Worm (Caenorhabditis elegans) whole organism, young adult: Measurements from ENCODE around the gene F46H5.5.

Source experiments
- C06A6.2 ChIP-seq: fragments of 200-800 bp; sonication (Bioruptor generic); conservative IDR thresholded peaks from 2 replicates; pipeline ENCODE4 v1.3.6; 2022; ENCODE audit warnings: missing genetic modification characterization, missing compliant biosample characterization
- C17E4.6 ChIP-seq: fragments of 200-800 bp; sonication (Bioruptor generic); IDR thresholded peaks from 2 replicates; pipeline ENCODE4 v1.3.6; 2022; ENCODE audit warnings: missing genetic modification reagents, missing genetic modification characterization, missing compliant biosample characterization
- F23B12.7 ChIP-seq: sonication (generic microtip); optimal IDR thresholded peaks from 2 replicates; lab custom pipeline; 2017; ENCODE audit warnings: missing genetic modification characterization, mild to moderate bottlenecking, missing compliant biosample characterization, antibody characterized with exemption, moderate library complexity; ENCODE audit not compliant: insufficient read depth
- F57C9.4 ChIP-seq: sonication (generic microtip); optimal IDR thresholded peaks from 2 replicates; lab custom pipeline; 2017; ENCODE audit warnings: mild to moderate bottlenecking, missing genetic modification characterization, missing compliant biosample characterization
- Y53G8AR.9 ChIP-seq: fragments of 200-800 bp; sonication (Bioruptor generic); conservative IDR thresholded peaks from 2 replicates; pipeline ENCODE4 v1.3.6; 2022; ENCODE audit warnings: missing genetic modification reagents, missing genetic modification characterization, missing compliant biosample characterization
- akir-1 ChIP-seq: fragments of 200-800 bp; sonication (Bioruptor generic); optimal IDR thresholded peaks from 2 replicates; lab custom pipeline; 2018; ENCODE audit warnings: mild to moderate bottlenecking, missing genetic modification characterization, moderate library complexity, missing compliant biosample characterization
- aptf-2 ChIP-seq: fragments of 200-800 bp; sonication (Bioruptor generic); conservative IDR thresholded peaks from 2 replicates; pipeline ENCODE4 v1.3.6; 2022; ENCODE audit warnings: missing genetic modification reagents, missing genetic modification characterization, missing compliant biosample characterization
- atf-7 ChIP-seq: sonication (generic microtip); optimal IDR thresholded peaks from 2 replicates; lab custom pipeline; 2017; ENCODE audit warnings: mild to moderate bottlenecking, missing genetic modification characterization, missing compliant biosample characterization
- attf-3 ChIP-seq: fragments of 200-800 bp; sonication (Bioruptor generic); conservative IDR thresholded peaks from 2 replicates; pipeline ENCODE4 v1.3.6; 2022; ENCODE audit warnings: missing genetic modification reagents, missing genetic modification characterization, missing compliant biosample characterization
- cebp-1 ChIP-seq, 2 experiments: fragments of 200-800 bp in 1 of 2; sonication (Bioruptor generic) in 1 of 2; sonication (generic microtip) in 1 of 2; IDR thresholded peaks in 1 of 2; optimal IDR thresholded peaks in 1 of 2; 2 replicates each; pipeline versions ENCODE4 v1.3.6 to Lab custom; 2017 to 2022; ENCODE audit warnings: missing compliant biosample characterization in 2 of 2, missing genetic modification characterization in 2 of 2, mild to moderate bottlenecking in 1 of 2, missing genetic modification reagents in 1 of 2, moderate library complexity in 1 of 2
- cebp-2 ChIP-seq: fragments of 200-800 bp; sonication (Bioruptor generic); IDR thresholded peaks from 2 replicates; pipeline ENCODE4 v1.3.6; 2022; ENCODE audit warnings: missing genetic modification characterization, missing compliant biosample characterization
- ceh-79 ChIP-seq: sonication (generic microtip); optimal IDR thresholded peaks from 2 replicates; lab custom pipeline; 2017; ENCODE audit warnings: mild to moderate bottlenecking, missing genetic modification characterization, missing compliant biosample characterization
- die-1 ChIP-seq: sonication (generic microtip); optimal IDR thresholded peaks from 2 replicates; lab custom pipeline; 2016; ENCODE audit warnings: missing genotype, mild to moderate bottlenecking, missing genetic modification characterization, missing compliant biosample characterization
- gei-17 ChIP-seq: fragments of 200-800 bp; sonication (Bioruptor generic); optimal IDR thresholded peaks from 2 replicates; lab custom pipeline; 2018; ENCODE audit warnings: mild to moderate bottlenecking, missing genetic modification characterization, missing compliant biosample characterization
- him-1 ChIP-seq: sonication (generic microtip); optimal IDR thresholded peaks from 2 replicates; lab custom pipeline; 2016; ENCODE audit warnings: missing genotype, missing genetic modification reagents, missing genetic modification characterization, missing compliant biosample characterization
- hlh-26 ChIP-seq: fragments of 200-800 bp; sonication (Bioruptor generic); conservative IDR thresholded peaks from 2 replicates; pipeline ENCODE4 v1.3.6; 2022; ENCODE audit warnings: missing genetic modification reagents, missing genetic modification characterization, missing compliant biosample characterization
- hrde-1 ChIP-seq: sonication (generic microtip); optimal IDR thresholded peaks from 2 replicates; lab custom pipeline; 2016; ENCODE audit warnings: missing genetic modification characterization, mild to moderate bottlenecking, missing compliant biosample characterization, moderate library complexity, missing genotype, missing genetic modification reagents, borderline replicate concordance
- madf-8 ChIP-seq: fragments of 200-800 bp; sonication (Bioruptor generic); conservative IDR thresholded peaks from 2 replicates; pipeline ENCODE4 v1.3.6; 2022; ENCODE audit warnings: missing genetic modification reagents, missing genetic modification characterization, missing compliant biosample characterization
- mcd-1 ChIP-seq: fragments of 200-800 bp; sonication (Bioruptor generic); IDR thresholded peaks from 2 replicates; pipeline ENCODE4 v1.3.6; 2022; ENCODE audit warnings: missing genetic modification reagents, missing genetic modification characterization, missing compliant biosample characterization
- nfya-1 ChIP-seq: sonication (generic microtip); optimal IDR thresholded peaks from 2 replicates; lab custom pipeline; 2017; ENCODE audit warnings: antibody characterized with exemption, missing compliant biosample characterization, missing genetic modification characterization, borderline replicate concordance; ENCODE audit not compliant: insufficient read depth
- repo-1 ChIP-seq: sonication (generic microtip); optimal IDR thresholded peaks from 2 replicates; lab custom pipeline; 2017; ENCODE audit warnings: mild to moderate bottlenecking, missing genetic modification characterization, missing compliant biosample characterization
- snpc-4 ChIP-seq, 5 experiments: fragments of 150-350 bp in 1 of 5; sonication (generic microtip) in 4 of 5; optimal IDR thresholded peaks; 2 replicates each; lab custom pipeline; 2014 to 2018; ENCODE audit warnings: missing genetic modification characterization in 5 of 5, missing biosample characterization in 3 of 5, antibody characterized with exemption in 2 of 5, mild to moderate bottlenecking in 2 of 5, missing compliant biosample characterization in 2 of 5, missing genotype in 2 of 5, moderate library complexity in 2 of 5, missing genetic modification reagents in 1 of 5
- zfh-2 ChIP-seq: fragments of 200-800 bp; sonication (Bioruptor generic); conservative IDR thresholded peaks from 2 replicates; pipeline ENCODE4 v1.3.6; 2022; ENCODE audit warnings: missing genetic modification reagents, missing genetic modification characterization, missing compliant biosample characterization
- ztf-26 ChIP-seq: sonication (generic microtip); optimal IDR thresholded peaks from 2 replicates; lab custom pipeline; 2017; ENCODE audit warnings: missing genetic modification characterization, missing compliant biosample characterization

F46H5.5 gene

ce11 chrX:7209151-7209550 lies 47.6 kb downstream of the F46H5.5 start:
- TF ChIP-seq madf-8 (no peak), nfya-1 (tag; lab: Kevin White, UChicago) (no peak), hlh-26 (no peak), F23B12.7 (tag; lab: Kevin White, UChicago) (no peak), repo-1 (tag; lab: Kevin White, UChicago) (no peak), aptf-2 (GFP tag; lab: Robert Waterston, UW) (no peak), him-1 (no peak), akir-1 (GFP tag; lab: Kevin White, UChicago) (no peak), mcd-1 (no peak)

DNA sequence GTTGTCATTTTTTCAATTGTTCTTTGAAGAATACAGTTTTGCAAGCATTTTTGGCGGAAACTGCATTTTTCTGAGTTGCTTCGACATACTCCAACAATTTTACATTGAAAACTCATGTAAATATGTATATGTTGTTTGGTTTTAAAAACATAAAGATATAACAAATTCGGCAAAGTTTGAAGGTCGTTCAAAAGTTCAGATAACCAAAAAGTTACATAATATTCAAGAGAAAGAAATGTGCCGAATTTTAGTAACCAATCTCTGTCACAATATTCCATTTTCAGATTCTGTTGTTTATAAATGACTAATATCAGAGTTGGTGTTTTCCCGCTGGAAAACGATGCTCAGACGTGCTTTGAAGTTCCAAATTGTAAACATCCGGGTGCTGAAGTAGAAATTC lies 50.4 kb downstream of the F46H5.5 start, which contains the start of gene ZK867.2:
Gene ZK867.2 (plus strand): TSS at position 301 of the 400 bp plus-strand sequence.
- TF ChIP-seq gei-17 (GFP tag; lab: Kevin White, UChicago) (no peak), C06A6.2 (no peak), ceh-79 (tag; lab: Kevin White, UChicago) (no peak), F23B12.7 (tag; lab: Kevin White, UChicago) (no peak), aptf-2 (GFP tag; lab: Robert Waterston, UW) (no peak), cebp-2 (GFP tag; lab: Robert Waterston, UW) (no peak), hrde-1 (tag; lab: Kevin White, UChicago) (no peak), F57C9.4 (tag; lab: Kevin White, UChicago) (no peak), ztf-26 (tag; lab: Kevin White, UChicago) (no peak), Y53G8AR.9 (no peak), atf-7 (tag; lab: Kevin White, UChicago) (no peak), snpc-4 (GFP tag; optimal IDR thresholded peaks at IDR 0.05; lab: Kevin White, UChicago) (no peak), snpc-4 (tag; optimal IDR thresholded peaks at IDR 0.05; lab: Kevin White, UChicago) (no peak), zfh-2 (GFP tag; lab: Robert Waterston, UW) (no peak), attf-3 (no peak), die-1 (tag; lab: Kevin White, UChicago) (no peak), cebp-1 (GFP tag; IDR thresholded peaks at IDR 0.05; lab: Robert Waterston, UW) (no peak), cebp-1 (tag; optimal IDR thresholded peaks at IDR 0.05; lab: Kevin White, UChicago) (no peak), C17E4.6 (GFP tag; lab: Robert Waterston, UW) (no peak)
